Fruit fly (Drosophila melanogaster) whole organism, wandering third instar larva: ENCODE data around the gene inaE.
A peak's percentile ranks its signal among the peaks of the same experiment; 100 is the strongest.

ENCODE experiments used
- Abd-B ChIP-seq: fragments of >200 bp; optimal IDR thresholded peaks from 2 replicates; lab custom pipeline; 2017; ENCODE audit warnings: missing biosample characterization, missing genetic modification characterization
- CG32264 ChIP-seq: fragments of 200-800 bp; sonication (Bioruptor generic); optimal IDR thresholded peaks from 2 replicates; lab custom pipeline; 2016; ENCODE audit warnings: missing biosample characterization, missing genetic modification characterization
- CG9705 ChIP-seq: fragments of 200-800 bp; sonication (Bioruptor generic); optimal IDR thresholded peaks from 2 replicates; lab custom pipeline; 2018; ENCODE audit warnings: missing biosample characterization, mild to moderate bottlenecking, missing genetic modification characterization
- CrebA ChIP-seq: fragments of 200-800 bp; sonication (Bioruptor generic); optimal IDR thresholded peaks from 2 replicates; lab custom pipeline; 2016; ENCODE audit warnings: missing biosample characterization, mild to moderate bottlenecking, missing genetic modification characterization, borderline replicate concordance
- Dfd ChIP-seq: fragments of >200 bp; optimal IDR thresholded peaks from 2 replicates; lab custom pipeline; 2017; ENCODE audit warnings: missing biosample characterization, missing genetic modification characterization
- Dif ChIP-seq: fragments of 200-275, 200-300 bp; sonication (Bioruptor generic); optimal IDR thresholded peaks from 2 replicates; lab custom pipeline; 2018; ENCODE audit warnings: missing biosample characterization, missing genetic modification characterization; ENCODE audit not compliant: partially characterized antibody
- GATAd ChIP-seq: sonication (Bioruptor generic); optimal IDR thresholded peaks from 2 replicates; lab custom pipeline; 2016; ENCODE audit warnings: missing biosample characterization, missing genetic modification characterization
- HLH106 ChIP-seq: fragments of 200-800 bp; optimal IDR thresholded peaks from 3 replicates; lab custom pipeline; 2019; ENCODE audit warnings: missing biosample characterization, mild to moderate bottlenecking, missing genetic modification characterization, moderate library complexity
- Hnf4 ChIP-seq: fragments of 200-800 bp; sonication (Bioruptor generic); optimal IDR thresholded peaks from 2 replicates; lab custom pipeline; 2016; ENCODE audit warnings: missing biosample characterization, mild to moderate bottlenecking, missing genetic modification characterization
- Hr78 ChIP-seq: fragments of >200 bp; optimal IDR thresholded peaks from 2 replicates; lab custom pipeline; 2017; ENCODE audit warnings: missing biosample characterization, missing genetic modification characterization
- Hr83 ChIP-seq: fragments of 200-300 bp; sonication (Bioruptor generic); optimal IDR thresholded peaks from 2 replicates; lab custom pipeline; 2016; ENCODE audit warnings: missing biosample characterization, mild to moderate bottlenecking, missing genetic modification characterization, moderate library complexity; ENCODE audit not compliant: poor library complexity, severe bottlenecking
- Jra ChIP-seq: sonication (Bioruptor generic); optimal IDR thresholded peaks from 2 replicates; lab custom pipeline; 2016; ENCODE audit warnings: missing biosample characterization, missing genetic modification characterization
- Mio ChIP-seq: sonication (Bioruptor generic); optimal IDR thresholded peaks from 2 replicates; lab custom pipeline; 2016; ENCODE audit warnings: missing biosample characterization, missing genetic modification characterization
- Myc ChIP-seq: fragments of >200 bp; optimal IDR thresholded peaks from 2 replicates; lab custom pipeline; 2017
- N ChIP-seq: fragments of >200 bp; optimal IDR thresholded peaks from 2 replicates; lab custom pipeline; 2018; ENCODE audit warnings: missing biosample characterization, missing external identifiers, missing genetic modification characterization
- OdsH ChIP-seq: fragments of 200-800 bp; sonication (Bioruptor generic); optimal IDR thresholded peaks from 2 replicates; lab custom pipeline; 2016; ENCODE audit warnings: missing biosample characterization, mild to moderate bottlenecking, missing genetic modification characterization
- Rel ChIP-seq, 2 experiments: fragments of 200-800 bp; sonication (Bioruptor generic) in 1 of 2; optimal IDR thresholded peaks; 2 replicates in 1 of 2; 3 replicates in 1 of 2; lab custom pipeline; 2016 to 2019; ENCODE audit warnings: mild to moderate bottlenecking in 2 of 2, missing biosample characterization in 2 of 2, missing genetic modification characterization in 2 of 2, moderate library complexity in 1 of 2
- Sp1 ChIP-seq: fragments of 200-800 bp; sonication (Bioruptor generic); optimal IDR thresholded peaks from 3 replicates; lab custom pipeline; 2019; ENCODE audit warnings: missing biosample characterization, mild to moderate bottlenecking, missing genetic modification characterization, moderate library complexity
- Vsx2 ChIP-seq: fragments of 200-300, 225-300 bp; sonication (Bioruptor generic); optimal IDR thresholded peaks from 2 replicates; lab custom pipeline; 2018; ENCODE audit warnings: missing biosample characterization, missing genetic modification characterization; ENCODE audit not compliant: partially characterized antibody
- br ChIP-seq: fragments of 200-800 bp; sonication (Bioruptor generic); optimal IDR thresholded peaks from 2 replicates; lab custom pipeline; 2016; ENCODE audit warnings: missing biosample characterization, missing genetic modification characterization
- brk ChIP-seq: fragments of 200-800 bp; sonication (Bioruptor generic); optimal IDR thresholded peaks from 2 replicates; lab custom pipeline; 2016; ENCODE audit warnings: missing biosample characterization, mild to moderate bottlenecking, missing genetic modification characterization
- dl ChIP-seq, 2 experiments: fragments of 175-275, 200-275 bp in 1 of 2; fragments of 200-275 bp in 1 of 2; sonication (Bioruptor generic); optimal IDR thresholded peaks; lab custom pipeline; 2018; ENCODE audit warnings: mild to moderate bottlenecking in 2 of 2, missing biosample characterization in 2 of 2, missing genetic modification characterization in 2 of 2, moderate library complexity in 2 of 2; ENCODE audit not compliant: partially characterized antibody in 2 of 2, insufficient read depth in 1 of 2
- dmrt93B ChIP-seq: fragments of 200-800 bp; sonication (Bioruptor generic); optimal IDR thresholded peaks from 2 replicates; lab custom pipeline; 2018; ENCODE audit warnings: missing biosample characterization, mild to moderate bottlenecking, missing genetic modification characterization
- dsf ChIP-seq: sonication (Bioruptor generic); optimal IDR thresholded peaks from 2 replicates; lab custom pipeline; 2016; ENCODE audit warnings: missing biosample characterization, missing genetic modification characterization, borderline replicate concordance
- ey ChIP-seq: fragments of 200-800 bp; sonication (Bioruptor generic); optimal IDR thresholded peaks from 2 replicates; lab custom pipeline; 2016; ENCODE audit warnings: missing biosample characterization, missing genetic modification characterization
- foxo ChIP-seq, 2 experiments: fragments of 200-800 bp; sonication (Bioruptor generic); optimal IDR thresholded peaks; 2 replicates in 1 of 2; 3 replicates in 1 of 2; lab custom pipeline; 2016 to 2017; ENCODE audit warnings: missing biosample characterization in 2 of 2, missing genetic modification characterization in 2 of 2
- fru ChIP-seq: fragments of 200-800 bp; sonication (Bioruptor generic); optimal IDR thresholded peaks from 3 replicates; lab custom pipeline; 2016; ENCODE audit warnings: missing biosample characterization, mild to moderate bottlenecking, missing genetic modification characterization
- h ChIP-seq: fragments of 200-800 bp; sonication (Bioruptor generic); optimal IDR thresholded peaks from 3 replicates; lab custom pipeline; 2016; ENCODE audit warnings: missing biosample characterization, mild to moderate bottlenecking, missing genetic modification characterization
- jim ChIP-seq: fragments of 175-275, 200-325 bp; sonication (Bioruptor generic); optimal IDR thresholded peaks from 2 replicates; lab custom pipeline; 2016; ENCODE audit warnings: missing biosample characterization, mild to moderate bottlenecking, missing genetic modification characterization
- lola ChIP-seq: fragments of >200 bp; optimal IDR thresholded peaks from 2 replicates; lab custom pipeline; 2017; ENCODE audit warnings: missing biosample characterization, missing genetic modification characterization
- pan ChIP-seq: fragments of >200 bp; optimal IDR thresholded peaks from 2 replicates; lab custom pipeline; 2017
- psq ChIP-seq: fragments of 200-800 bp; sonication (Bioruptor generic); optimal IDR thresholded peaks from 3 replicates; lab custom pipeline; 2017; ENCODE audit warnings: missing biosample characterization, mild to moderate bottlenecking, missing genetic modification characterization, moderate library complexity
- rgr ChIP-seq: fragments of 200-800 bp; sonication (Bioruptor generic); optimal IDR thresholded peaks from 3 replicates; lab custom pipeline; 2016; ENCODE audit warnings: missing biosample characterization, mild to moderate bottlenecking, missing genetic modification characterization
- sage ChIP-seq: fragments of 200-800 bp; sonication (Bioruptor generic); optimal IDR thresholded peaks from 2 replicates; lab custom pipeline; 2016; ENCODE audit warnings: missing biosample characterization, mild to moderate bottlenecking, missing genetic modification characterization
- sv ChIP-seq: fragments of 200-800 bp; sonication (Bioruptor generic); optimal IDR thresholded peaks from 3 replicates; lab custom pipeline; 2016; ENCODE audit warnings: missing biosample characterization, missing genetic modification characterization
- tai ChIP-seq: sonication (Bioruptor generic); optimal IDR thresholded peaks from 2 replicates; lab custom pipeline; 2016; ENCODE audit warnings: missing biosample characterization, missing genetic modification characterization
- usp ChIP-seq: fragments of >200 bp; optimal IDR thresholded peaks from 2 replicates; lab custom pipeline; 2017; ENCODE audit warnings: missing biosample characterization, missing genetic modification characterization
- woc ChIP-seq: sonication (Bioruptor generic); optimal IDR thresholded peaks from 2 replicates; lab custom pipeline; 2016; ENCODE audit warnings: missing biosample characterization, mild to moderate bottlenecking, missing genetic modification characterization

The inaE gene

DNA sequence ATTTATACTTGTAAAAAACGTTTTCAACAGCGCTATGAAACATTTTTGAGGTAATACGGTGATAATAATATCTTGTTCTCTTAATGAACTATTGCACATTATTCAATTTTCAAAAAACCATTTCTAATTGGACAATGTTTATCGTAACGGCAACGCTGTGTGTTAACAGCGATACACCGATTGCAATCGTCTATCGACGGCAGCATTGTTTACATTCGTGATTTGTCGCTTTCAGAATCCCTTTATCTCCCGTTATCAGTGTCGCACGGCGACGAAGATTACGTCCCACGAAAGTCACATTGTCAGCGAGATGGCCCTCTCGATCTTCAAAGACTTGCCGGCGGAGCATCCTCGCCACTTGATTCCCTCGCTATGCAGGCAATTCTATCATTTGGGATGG lies 45.6 kb upstream of the inaE start, which contains the start of gene CG11134:
TSS of gene CG11134 (plus strand) at position 4 of the 400 bp plus-strand sequence.
- no peak for TF ChIP-seq Dfd (GFP tag; lab: Kevin White, UChicago)
- no peak for TF ChIP-seq Rel (GFP tag; optimal IDR thresholded peaks at IDR 0.05; lab: Kevin White, UChicago)
- TF ChIP-seq Rel (tag; optimal IDR thresholded peaks at IDR 0.05; lab: Kevin White, UChicago): peak; percentile 5
- TF ChIP-seq, all 38 proteins: peak for 1

- TF ChIP-seq Abd-B: no peak
- peak; percentile 7 to 62 for TF ChIP-seq dl (GFP tag; optimal IDR thresholded peaks at IDR 0.05; lab: Kevin White, UChicago; ENCODE audit: insufficient read depth in 1 of 2, partially characterized antibody in 2 of 2)
- no peak for TF ChIP-seq Myc
- TF ChIP-seq HLH106: peak; percentile 96
- peak; percentile 91 for TF ChIP-seq Jra (GFP tag; lab: Kevin White, UChicago)
- peak; percentile 88 for TF ChIP-seq brk
- no peak for TF ChIP-seq lola (GFP tag; lab: Kevin White, UChicago)
- peak; percentile 93 for TF ChIP-seq CG32264 (GFP tag; lab: Kevin White, UChicago)
- TF ChIP-seq Hr78 (GFP tag; lab: Kevin White, UChicago): no peak
- peak; percentile 93 for TF ChIP-seq psq (GFP tag; lab: Kevin White, UChicago)
- TF ChIP-seq h (GFP tag; lab: Kevin White, UChicago): peak; percentile 98
- TF ChIP-seq CG9705 (GFP tag; lab: Kevin White, UChicago): peak; percentile 95
- peak; percentile 93 to 98 for TF ChIP-seq foxo (GFP tag; optimal IDR thresholded peaks at IDR 0.05; lab: Kevin White, UChicago)
- TF ChIP-seq woc (GFP tag; lab: Kevin White, UChicago): peak; percentile 98
- TF ChIP-seq Rel (GFP tag; optimal IDR thresholded peaks at IDR 0.05; lab: Kevin White, UChicago): peak; percentile 77
- TF ChIP-seq Rel (tag; optimal IDR thresholded peaks at IDR 0.05; lab: Kevin White, UChicago): peak; percentile 78
- TF ChIP-seq pan (lab: Kevin White, UChicago): no peak
- TF ChIP-seq Hr83: peak; percentile 39
- peak; percentile 99 for TF ChIP-seq fru (GFP tag; lab: Kevin White, UChicago)
- peak; percentile 97 for TF ChIP-seq Sp1 (GFP tag; lab: Kevin White, UChicago)
- TF ChIP-seq dsf (GFP tag; lab: Kevin White, UChicago): peak; percentile 83
- peak; percentile 97 for TF ChIP-seq Hnf4 (GFP tag; lab: Kevin White, UChicago)
- TF ChIP-seq sv (GFP tag; lab: Kevin White, UChicago): peak; percentile 90
- peak; percentile 36 for TF ChIP-seq Dif
- TF ChIP-seq OdsH (GFP tag; lab: Kevin White, UChicago): peak; percentile 97
- no peak for TF ChIP-seq CrebA
- TF ChIP-seq GATAd (GFP tag; lab: Kevin White, UChicago): peak; percentile 69
- TF ChIP-seq ey: peak; percentile 97
- TF ChIP-seq usp (GFP tag; lab: Kevin White, UChicago): no peak
- TF ChIP-seq rgr: peak; percentile 98
- no peak for TF ChIP-seq Vsx2
- TF ChIP-seq br: peak; percentile 98
- TF ChIP-seq jim: no peak
- TF ChIP-seq dmrt93B: peak; percentile 89
- peak; percentile 94 for TF ChIP-seq tai (GFP tag; lab: Kevin White, UChicago)
- TF ChIP-seq Mio: peak; percentile 82
- TF ChIP-seq N (GFP tag; lab: Kevin White, UChicago): no peak
- TF ChIP-seq Dfd (GFP tag; lab: Kevin White, UChicago): no peak
- peak; percentile 96 for TF ChIP-seq sage (GFP tag; lab: Kevin White, UChicago)
These were observed 44.1 kb upstream of the inaE start, which contains the start of gene CG11151 for dm6 chrX:13739411-13739888. Gene CG11151 (plus strand): TSS chrX:13739744.

- TF ChIP-seq Vsx2 (no peak), Hr83 (peak; percentile 84), sage (GFP tag; lab: Kevin White, UChicago) (no peak), Abd-B (no peak), CrebA (no peak), dsf (GFP tag; lab: Kevin White, UChicago) (no peak), foxo (GFP tag; optimal IDR thresholded peaks at IDR 0.05; lab: Kevin White, UChicago) (peak in 1 of 2 experiments; percentile 74), usp (GFP tag; lab: Kevin White, UChicago) (no peak), dmrt93B (peak; percentile 46), CG32264 (GFP tag; lab: Kevin White, UChicago) (no peak), N (GFP tag; lab: Kevin White, UChicago) (no peak), OdsH (GFP tag; lab: Kevin White, UChicago) (peak; percentile 75), Mio (no peak), CG9705 (GFP tag; lab: Kevin White, UChicago) (peak; percentile 31), woc (GFP tag; lab: Kevin White, UChicago) (no peak), ey (peak; percentile 84), GATAd (GFP tag; lab: Kevin White, UChicago) (no peak), jim (peak; percentile 8), Jra (GFP tag; lab: Kevin White, UChicago) (peak; percentile 2), dl (GFP tag; optimal IDR thresholded peaks at IDR 0.05; lab: Kevin White, UChicago; ENCODE audit: insufficient read depth in 1 of 2, partially characterized antibody in 2 of 2) (no peak), Dif (no peak), Rel (GFP tag; optimal IDR thresholded peaks at IDR 0.05; lab: Kevin White, UChicago) (no peak), Rel (tag; optimal IDR thresholded peaks at IDR 0.05; lab: Kevin White, UChicago) (peak; percentile 56), Myc (no peak), h (GFP tag; lab: Kevin White, UChicago) (peak; percentile 74), Hnf4 (GFP tag; lab: Kevin White, UChicago) (peak; percentile 90), Sp1 (GFP tag; lab: Kevin White, UChicago) (peak; percentile 45), fru (GFP tag; lab: Kevin White, UChicago) (peak; percentile 47), br (peak; percentile 78), sv (GFP tag; lab: Kevin White, UChicago) (peak; percentile 65), tai (GFP tag; lab: Kevin White, UChicago) (no peak), psq (GFP tag; lab: Kevin White, UChicago) (no peak), Dfd (GFP tag; lab: Kevin White, UChicago) (no peak), pan (lab: Kevin White, UChicago) (no peak), HLH106 (peak; percentile 67), lola (GFP tag; lab: Kevin White, UChicago) (no peak), Hr78 (GFP tag; lab: Kevin White, UChicago) (no peak), brk (no peak), rgr (peak; percentile 80)
- TF ChIP-seq, all 38 proteins: peak for 17
These were observed 43.5 kb upstream of the inaE start for dm6 chrX:13740062-13740461.
